Fruit fly (Drosophila melanogaster) whole organism: Measurements from ENCODE around the gene TH1.

Experiments used
- CG8478 ChIP-seq: fragments of >200 bp; optimal IDR thresholded peaks from 2 replicates; lab custom pipeline; 2018; ENCODE audit warnings: inconsistent platforms
- Dll ChIP-seq: fragments of >200 bp; optimal IDR thresholded peaks from 2 replicates; lab custom pipeline; 2017
- EcR ChIP-seq, 2 experiments: fragments of >200 bp; optimal IDR thresholded peaks; 2 replicates each; lab custom pipeline; 2017; ENCODE audit warnings: missing biosample characterization in 2 of 2, missing genetic modification characterization in 2 of 2, missing genetic modification reagents in 2 of 2
- pan ChIP-seq: fragments of >200 bp; optimal IDR thresholded peaks from 2 replicates; lab custom pipeline; 2017
- psq ChIP-seq: fragments of >200 bp; optimal IDR thresholded peaks from 2 replicates; lab custom pipeline; 2017

DNA sequence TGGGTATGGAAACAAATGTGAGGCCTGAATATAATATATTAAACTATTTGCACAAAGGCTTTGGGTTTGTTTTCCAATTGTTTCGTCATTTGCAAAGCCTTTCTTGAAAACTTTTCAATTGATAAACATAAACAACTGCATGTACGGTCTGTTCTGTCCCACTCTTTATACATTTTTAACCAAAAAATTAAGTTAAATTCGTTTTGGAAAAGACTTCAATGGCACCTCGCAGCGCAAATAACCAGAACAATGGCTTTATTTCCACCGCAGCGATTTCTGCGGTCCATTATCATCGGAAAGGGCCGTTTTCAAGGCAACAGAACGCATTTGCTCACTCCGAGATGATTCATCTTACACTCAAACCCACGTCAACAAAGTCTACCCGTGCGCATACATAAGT lies 29.6 kb upstream of the TH1 start:
- TF ChIP-seq CG8478 (lab: Kevin White, UChicago) (no peak), EcR (GFP tag; optimal IDR thresholded peaks at IDR 0.05; lab: Kevin White, UChicago) (no peak), Dll (lab: Kevin White, UChicago) (no peak), pan (lab: Kevin White, UChicago) (no peak), psq (lab: Kevin White, UChicago) (no peak)
